Worm (Caenorhabditis elegans) whole organism, L1 larva: ENCODE results near the gene hex-2.

ENCODE experiments used
- C04F5.9 ChIP-seq: sonication (generic microtip); optimal IDR thresholded peaks from 2 replicates; lab custom pipeline; 2016; ENCODE audit warnings: missing genetic modification characterization, missing compliant biosample characterization
- ceh-82 ChIP-seq, 3 experiments: fragments of 150-350 bp in 1 of 3; sonication (generic microtip) in 2 of 3; optimal IDR thresholded peaks; 2 replicates each; lab custom pipeline; 2014 to 2017; ENCODE audit warnings: missing biosample characterization in 3 of 3, missing genetic modification characterization in 3 of 3
- mep-1 ChIP-seq: fragments of 150-350 bp; optimal IDR thresholded peaks from 2 replicates; lab custom pipeline; 2014; ENCODE audit warnings: missing biosample characterization, missing genetic modification characterization
- nhr-28 ChIP-seq: fragments of 150-350 bp; optimal IDR thresholded peaks from 2 replicates; lab custom pipeline; 2014; ENCODE audit warnings: missing biosample characterization, missing genetic modification characterization

ce11 chrV:5644171-5644570 is 10.1 kb upstream of the hex-2 start, which contains the start of gene srx-117:
- no peak for TF ChIP-seq ceh-82 (tag; optimal IDR thresholded peaks at IDR 0.05; lab: Kevin White, UChicago)
- no peak for TF ChIP-seq C04F5.9
- TF ChIP-seq nhr-28 (tag; lab: Kevin White, UChicago): no peak
- no peak for TF ChIP-seq mep-1 (tag; lab: Kevin White, UChicago)
